Fruit fly (Drosophila melanogaster) whole organism, pupa: ENCODE results near the gene CG13599.

ENCODE experiments used
- CG10348 ChIP-seq: fragments of 200-800 bp; sonication (Bioruptor generic); IDR thresholded peaks from 2 replicates; pipeline ENCODE4 v1.3.6; 2022; ENCODE audit warnings: missing biosample characterization, missing genetic modification characterization
- CG12605 ChIP-seq: fragments of 200-800 bp; sonication (Bioruptor generic); IDR thresholded peaks from 2 replicates; pipeline ENCODE4 v1.3.6; 2022; ENCODE audit warnings: missing biosample characterization, missing genetic modification characterization
- CG13204 ChIP-seq: fragments of 200-800 bp; sonication (Bioruptor generic); optimal IDR thresholded peaks from 2 replicates; lab custom pipeline; 2018; ENCODE audit warnings: missing biosample characterization, mild to moderate bottlenecking, missing genetic modification characterization, moderate library complexity
- CG14655 ChIP-seq: fragments of 200-800 bp; sonication (Bioruptor generic); optimal IDR thresholded peaks from 3 replicates; lab custom pipeline; 2017; ENCODE audit warnings: mild to moderate bottlenecking, missing biosample characterization, missing genetic modification reagents, missing genetic modification characterization
- CG15710 ChIP-seq: fragments of 200-800 bp; sonication (Bioruptor generic); optimal IDR thresholded peaks from 2 replicates; lab custom pipeline; 2018; ENCODE audit warnings: missing biosample characterization, mild to moderate bottlenecking, missing genetic modification characterization, moderate library complexity
- CG17806 ChIP-seq: fragments of 200-800 bp; sonication (Bioruptor generic); optimal IDR thresholded peaks from 2 replicates; lab custom pipeline; 2018; ENCODE audit warnings: missing biosample characterization, mild to moderate bottlenecking, missing genetic modification characterization, moderate library complexity
- CG32121 ChIP-seq: fragments of 200-800 bp; sonication (Bioruptor generic); IDR thresholded peaks from 2 replicates; pipeline ENCODE4 v1.3.6; 2022; ENCODE audit warnings: missing biosample characterization, missing genetic modification characterization
- CG34367 ChIP-seq: fragments of 200-800 bp; sonication (Bioruptor generic); optimal IDR thresholded peaks from 2 replicates; lab custom pipeline; 2018; ENCODE audit warnings: missing biosample characterization, mild to moderate bottlenecking, missing genetic modification characterization
- CG4496 ChIP-seq: fragments of 200-800 bp; sonication (Bioruptor generic); IDR thresholded peaks from 3 replicates; pipeline ENCODE4 v1.3.6; 2022; ENCODE audit warnings: missing biosample characterization, missing genetic modification characterization
- CG8159 ChIP-seq: fragments of 200-800 bp; sonication (Bioruptor generic); optimal IDR thresholded peaks from 3 replicates; lab custom pipeline; 2018; ENCODE audit warnings: missing biosample characterization, mild to moderate bottlenecking, missing genetic modification characterization, moderate library complexity
- CG8301 ChIP-seq: fragments of 200-800 bp; sonication (Bioruptor generic); optimal IDR thresholded peaks from 2 replicates; lab custom pipeline; 2018; ENCODE audit warnings: missing biosample characterization, mild to moderate bottlenecking, missing genetic modification characterization
- CG9948 ChIP-seq: fragments of 200-800 bp; sonication (Bioruptor generic); optimal IDR thresholded peaks from 2 replicates; lab custom pipeline; 2018; ENCODE audit warnings: missing biosample characterization, mild to moderate bottlenecking, missing genetic modification characterization, moderate library complexity
- D1 ChIP-seq: fragments of 200-800 bp; sonication (Bioruptor generic); optimal IDR thresholded peaks from 2 replicates; lab custom pipeline; 2018; ENCODE audit warnings: missing biosample characterization, mild to moderate bottlenecking, missing genetic modification characterization, moderate library complexity
- EcR ChIP-seq: fragments of 200-800 bp; sonication (Bioruptor generic); optimal IDR thresholded peaks from 3 replicates; lab custom pipeline; 2019; ENCODE audit warnings: missing biosample characterization, missing genetic modification characterization, mild to moderate bottlenecking, moderate library complexity, missing genetic modification reagents
- Ets98B ChIP-seq: fragments of 200-800 bp; sonication (Bioruptor generic); IDR thresholded peaks from 2 replicates; pipeline ENCODE4 v1.3.6; 2022; ENCODE audit warnings: missing biosample characterization, missing genetic modification characterization
- Pif1A ChIP-seq: fragments of 200-800 bp; sonication (Bioruptor generic); optimal IDR thresholded peaks from 3 replicates; lab custom pipeline; 2016; ENCODE audit warnings: missing biosample characterization, missing genetic modification characterization
- Pif1B ChIP-seq: fragments of 200-800 bp; sonication (Bioruptor generic); optimal IDR thresholded peaks from 3 replicates; lab custom pipeline; 2016; ENCODE audit warnings: missing biosample characterization, missing genetic modification characterization
- Snoo ChIP-seq: fragments of 200-800 bp; sonication (Bioruptor generic); optimal IDR thresholded peaks from 3 replicates; lab custom pipeline; 2017; ENCODE audit warnings: missing biosample characterization, mild to moderate bottlenecking, missing genetic modification characterization, inconsistent platforms
- fd96Ca ChIP-seq: fragments of 200-800 bp; sonication (Bioruptor generic); IDR thresholded peaks from 3 replicates; pipeline ENCODE4 v1.3.6; 2022; ENCODE audit warnings: missing biosample characterization, missing genetic modification characterization
- gl ChIP-seq: fragments of 200-800 bp; sonication (Bioruptor generic); optimal IDR thresholded peaks from 2 replicates; lab custom pipeline; 2018; ENCODE audit warnings: missing biosample characterization, mild to moderate bottlenecking, missing genetic modification characterization
- rn ChIP-seq: fragments of 200-800 bp; sonication (Bioruptor generic); IDR thresholded peaks from 2 replicates; pipeline ENCODE4 v1.3.6; 2022; ENCODE audit warnings: missing biosample characterization, missing genetic modification characterization

CG13599 gene

dm6 chr3R:23943843-23944356 is 12.5 kb downstream of the CG13599 start:
- TF ChIP-seq Snoo = no peak
- TF ChIP-seq D1 = no peak
- TF ChIP-seq CG15710 (tag; lab: Kevin White, UChicago) = no peak
- no peak for TF ChIP-seq CG8159
- TF ChIP-seq rn (GFP tag; lab: Robert Waterston, UW) = no peak
- no peak for TF ChIP-seq Pif1B (GFP tag; lab: Kevin White, UChicago)
- TF ChIP-seq CG4496 (GFP tag; lab: Robert Waterston, UW) = no peak
- no peak for TF ChIP-seq CG14655 (GFP tag; lab: Kevin White, UChicago)
- TF ChIP-seq gl (tag; lab: Kevin White, UChicago) = no peak
- no peak for TF ChIP-seq CG8301 (tag; lab: Kevin White, UChicago)

- no peak for TF ChIP-seq EcR (GFP tag; lab: Kevin White, UChicago)
- no peak for TF ChIP-seq CG12605 (GFP tag; lab: Robert Waterston, UW)
- TF ChIP-seq fd96Ca (GFP tag; lab: Robert Waterston, UW) = no peak
- no peak for TF ChIP-seq gl (tag; lab: Kevin White, UChicago)
- no peak for TF ChIP-seq CG4496 (GFP tag; lab: Robert Waterston, UW)
- TF ChIP-seq CG17806 (tag; lab: Kevin White, UChicago) = no peak
- TF ChIP-seq CG10348 (GFP tag; lab: Robert Waterston, UW) = no peak
- no peak for TF ChIP-seq CG32121
- no peak for TF ChIP-seq Ets98B (GFP tag; lab: Robert Waterston, UW)
- TF ChIP-seq Pif1A (GFP tag; lab: Kevin White, UChicago) = no peak
- no peak for TF ChIP-seq CG9948 (tag; lab: Kevin White, UChicago)
- TF ChIP-seq D1 = no peak
- TF ChIP-seq CG13204 (GFP tag; lab: Kevin White, UChicago) = no peak
- no peak for TF ChIP-seq CG8159
- no peak for TF ChIP-seq Pif1B (GFP tag; lab: Kevin White, UChicago)
- TF ChIP-seq CG15710 (tag; lab: Kevin White, UChicago) = no peak
- TF ChIP-seq CG14655 (GFP tag; lab: Kevin White, UChicago) = no peak
- no peak for TF ChIP-seq Snoo
- TF ChIP-seq CG8301 (tag; lab: Kevin White, UChicago) = no peak
Observed at dm6 chr3R:23947002-23947401, 15.6 kb downstream of the CG13599 start.

dm6 chr3R:23948324-23948465 is 16.8 kb downstream of the CG13599 start, which contains the start of gene CG12268:
Gene CG12268, minus strand, starts transcription at chr3R:23948424.
- TF ChIP-seq EcR (GFP tag; lab: Kevin White, UChicago) (no peak), CG32121 (no peak), CG12605 (GFP tag; lab: Robert Waterston, UW) (no peak), CG15710 (tag; lab: Kevin White, UChicago) (no peak), rn (GFP tag; lab: Robert Waterston, UW) (no peak), Pif1B (GFP tag; lab: Kevin White, UChicago) (no peak), CG13204 (GFP tag; lab: Kevin White, UChicago) (no peak), CG17806 (tag; lab: Kevin White, UChicago) (no peak), Snoo (no peak), CG8301 (tag; lab: Kevin White, UChicago) (no peak), Ets98B (GFP tag; lab: Robert Waterston, UW) (no peak), gl (tag; lab: Kevin White, UChicago) (no peak), CG9948 (tag; lab: Kevin White, UChicago) (no peak), CG14655 (GFP tag; lab: Kevin White, UChicago) (no peak), D1 (no peak), CG10348 (GFP tag; lab: Robert Waterston, UW) (no peak), CG4496 (GFP tag; lab: Robert Waterston, UW) (no peak), Pif1A (GFP tag; lab: Kevin White, UChicago) (no peak)
- TF ChIP-seq, all 21 proteins: peak for 0

dm6 chr3R:23948466-23949413 is 17.3 kb downstream of the CG13599 start:
- peak; percentile 98 for TF ChIP-seq CG15710 (tag; lab: Kevin White, UChicago)
- TF ChIP-seq Snoo = peak; percentile 91
- peak; percentile 15 for TF ChIP-seq Ets98B (GFP tag; lab: Robert Waterston, UW)
- TF ChIP-seq CG32121 = peak; percentile 72
- TF ChIP-seq CG10348 (GFP tag; lab: Robert Waterston, UW) = peak; percentile 17; the same call in 1 of the 2 replicates
- peak; percentile 72; the same call in 2 of the 3 replicates for TF ChIP-seq CG4496 (GFP tag; lab: Robert Waterston, UW)
- peak; percentile 95 for TF ChIP-seq CG34367 (tag; lab: Kevin White, UChicago)
- TF ChIP-seq CG13204 (GFP tag; lab: Kevin White, UChicago) = peak; percentile 88
- TF ChIP-seq CG9948 (tag; lab: Kevin White, UChicago) = peak; percentile 96
- peak; percentile 89 for TF ChIP-seq CG8301 (tag; lab: Kevin White, UChicago)
- TF ChIP-seq CG8159 = peak; percentile 99
- TF ChIP-seq gl (tag; lab: Kevin White, UChicago) = peak; percentile 82
- TF ChIP-seq fd96Ca (GFP tag; lab: Robert Waterston, UW) = peak; percentile 50; the same call in 2 of the 3 replicates
- TF ChIP-seq Pif1B (GFP tag; lab: Kevin White, UChicago) = peak; percentile 93
- peak; percentile 93 for TF ChIP-seq D1
- TF ChIP-seq Pif1A (GFP tag; lab: Kevin White, UChicago) = peak; percentile 94
- peak; percentile 95 for TF ChIP-seq CG17806 (tag; lab: Kevin White, UChicago)
- TF ChIP-seq rn (GFP tag; lab: Robert Waterston, UW) = peak; percentile 47; the same call in 1 of the 2 replicates
- peak; percentile 93 for TF ChIP-seq CG14655 (GFP tag; lab: Kevin White, UChicago)
- TF ChIP-seq CG12605 (GFP tag; lab: Robert Waterston, UW) = peak; percentile 47
- peak; percentile 62 for TF ChIP-seq EcR (GFP tag; lab: Kevin White, UChicago)

- peak; percentile 3 for TF ChIP-seq Snoo
- no peak for TF ChIP-seq gl (tag; lab: Kevin White, UChicago)
- peak; percentile 20 for TF ChIP-seq CG8301 (tag; lab: Kevin White, UChicago)
- peak; percentile 45; the same call in 1 of the 2 replicates for TF ChIP-seq CG12605 (GFP tag; lab: Robert Waterston, UW)
- peak; percentile 40 for TF ChIP-seq EcR (GFP tag; lab: Kevin White, UChicago)
- TF ChIP-seq Pif1B (GFP tag; lab: Kevin White, UChicago) = peak; percentile 50
- no peak for TF ChIP-seq CG32121
- TF ChIP-seq Pif1A (GFP tag; lab: Kevin White, UChicago) = peak; percentile 26
- peak; percentile 3 for TF ChIP-seq CG8159
- TF ChIP-seq Ets98B (GFP tag; lab: Robert Waterston, UW) = peak; percentile 42; the same call in 1 of the 2 replicates
- no peak for TF ChIP-seq CG13204 (GFP tag; lab: Kevin White, UChicago)
Observed at dm6 chr3R:23955380-23955779, 23.9 kb downstream of the CG13599 start.
